Fruit fly (Drosophila melanogaster): ENCODE results near the gene ACXE.

dm6 chr2L:12916514-12916913 is 8.9 kb upstream of the ACXE start, which contains the start of gene ACXB:
- no peak for TF ChIP-seq ems (GFP tag; optimal IDR thresholded peaks at IDR 0.05)
- TF ChIP-seq CG8478 (optimal IDR thresholded peaks at IDR 0.05), result no peak
- TF ChIP-seq CG17359 (tag; optimal IDR thresholded peaks at IDR 0.05), result no peak
- TF ChIP-seq Nf-YA (GFP tag; IDR thresholded peaks at IDR 0.05), result no peak
- no peak for TF ChIP-seq CG11456 (GFP tag; IDR thresholded peaks at IDR 0.05)
- TF ChIP-seq CG17186 (GFP tag; optimal IDR thresholded peaks at IDR 0.05), result no peak
- TF ChIP-seq br (optimal IDR thresholded peaks at IDR 0.05), result no peak
- TF ChIP-seq dysf (GFP tag; IDR thresholded peaks at IDR 0.05), result no peak
- no peak for TF ChIP-seq tio (GFP tag; optimal IDR thresholded peaks at IDR 0.05)
- no peak for TF ChIP-seq CG15011 (GFP tag; optimal IDR thresholded peaks at IDR 0.05)
- no peak for TF ChIP-seq CG15601 (tag; optimal IDR thresholded peaks at IDR 0.05)
- no peak for TF ChIP-seq NC2α (GFP tag; optimal IDR thresholded peaks at IDR 0.05)
- TF ChIP-seq CG13624 (GFP tag; optimal IDR thresholded peaks at IDR 0.05), result no peak

Data from whole organism, embryonic.